Fruit fly (Drosophila melanogaster): Measurements from ENCODE around the gene CG3842.

Gene CG3842

DNA sequence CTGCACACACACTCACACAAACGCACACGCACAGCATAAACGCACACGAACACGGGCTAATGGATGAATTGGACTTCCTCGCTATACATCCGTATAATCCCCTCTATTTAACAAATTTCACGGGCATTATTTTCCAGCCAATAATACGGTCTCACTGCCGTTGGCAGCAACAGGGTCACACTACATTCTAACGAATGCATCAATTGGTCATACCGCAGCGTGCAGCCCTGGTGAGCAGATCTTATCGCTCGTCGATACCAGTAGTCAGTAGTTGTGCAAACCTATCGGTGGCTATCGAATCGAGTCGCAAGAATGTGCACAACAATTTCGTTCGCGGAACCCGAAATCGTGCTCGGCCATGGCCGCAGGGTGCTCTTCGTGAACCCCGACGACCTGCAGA lies 49.7 kb upstream of the CG3842 start, which contains the start of the genes Top3beta and wuho (continued):
- TF ChIP-seq toy (GFP tag; IDR thresholded peaks at IDR 0.05) (no peak), yki (optimal IDR thresholded peaks at IDR 0.05) (no peak), hkb (optimal IDR thresholded peaks at IDR 0.05) (no peak), hkb (GFP tag; IDR thresholded peaks at IDR 0.05) (no peak), gfzf (GFP tag; optimal IDR thresholded peaks at IDR 0.05) (peak; percentile 99), CG18476 (GFP tag; optimal IDR thresholded peaks at IDR 0.05) (no peak), CG6813 (GFP tag; optimal IDR thresholded peaks at IDR 0.05) (no peak), CG4820 (GFP tag; optimal IDR thresholded peaks at IDR 0.05) (no peak), CG4404 (GFP tag; IDR thresholded peaks at IDR 0.05) (no peak), Max (GFP tag; optimal IDR thresholded peaks at IDR 0.05) (peak; percentile 17), CG11696 (GFP tag; IDR thresholded peaks at IDR 0.05) (no peak), ems (GFP tag; optimal IDR thresholded peaks at IDR 0.05) (peak; percentile 43), CG6791 (GFP tag; IDR thresholded peaks at IDR 0.05; ENCODE audit: partially characterized antibody) (peak; percentile 79), otp (GFP tag; IDR thresholded peaks at IDR 0.05) (no peak), CG2889 (GFP tag; IDR thresholded peaks at IDR 0.05) (no peak), H15 (GFP tag; IDR thresholded peaks at IDR 0.05) (no peak), CG13894 (tag; optimal IDR thresholded peaks at IDR 0.05) (peak; percentile 97), Usf (GFP tag; optimal IDR thresholded peaks at IDR 0.05) (no peak), CG1529 (GFP tag; optimal IDR thresholded peaks at IDR 0.05) (no peak), mld (GFP tag; IDR thresholded peaks at IDR 0.05; ENCODE audit: partially characterized antibody) (peak; percentile 83), Pdp1 (GFP tag; optimal IDR thresholded peaks at IDR 0.05) (peak; percentile 47 to 82), emc (GFP tag; optimal IDR thresholded peaks at IDR 0.05) (no peak), onecut (GFP tag; IDR thresholded peaks at IDR 0.05) (peak; percentile 36; the same call in 1 of the 2 replicates), CG12942 (GFP tag; optimal IDR thresholded peaks at IDR 0.05) (no peak), Hmr (GFP tag; optimal IDR thresholded peaks at IDR 0.05) (peak; percentile 75), psq (GFP tag; optimal IDR thresholded peaks at IDR 0.05) (no peak), CG14860 (GFP tag; IDR thresholded peaks at IDR 0.05; ENCODE audit: partially characterized antibody) (peak; percentile 69), CG30403 (GFP tag; optimal IDR thresholded peaks at IDR 0.05) (peak; percentile 36), Kr (GFP tag; optimal IDR thresholded peaks at IDR 0.05) (no peak), ab (GFP tag; optimal IDR thresholded peaks at IDR 0.05) (no peak), Poxn (GFP tag; IDR thresholded peaks at IDR 0.05) (no peak), Abd-B (GFP tag; optimal IDR thresholded peaks at IDR 0.05) (peak; percentile 25), Lim3 (GFP tag; IDR thresholded peaks at IDR 0.05) (no peak), CG3995 (GFP tag; optimal IDR thresholded peaks at IDR 0.05) (peak; percentile 59), corto (GFP tag; optimal IDR thresholded peaks at IDR 0.05) (no peak), ham (GFP tag; IDR thresholded peaks at IDR 0.05) (no peak), CG11093 (GFP tag; IDR thresholded peaks at IDR 0.05) (no peak), CG9817 (tag; optimal IDR thresholded peaks at IDR 0.05) (no peak), chinmo (GFP tag; IDR thresholded peaks at IDR 0.05; ENCODE audit: partially characterized antibody) (peak; percentile 85; the same call in 2 of the 4 replicates), CG34224 (GFP tag; IDR thresholded peaks at IDR 0.05; ENCODE audit: partially characterized antibody) (peak; percentile 71), phol (tag; optimal IDR thresholded peaks at IDR 0.05) (peak; percentile 56), CG1233 (GFP tag; optimal IDR thresholded peaks at IDR 0.05) (no peak), ato (GFP tag; IDR thresholded peaks at IDR 0.05; ENCODE audit: partially characterized antibody) (peak; percentile 40; the same call in 1 of the 2 replicates), Scr (GFP tag; IDR thresholded peaks at IDR 0.05; ENCODE audit: partially characterized antibody) (peak; percentile 65; the same call in 1 of the 2 replicates), lab (GFP tag; optimal IDR thresholded peaks at IDR 0.05) (no peak), Hr39 (optimal IDR thresholded peaks at IDR 0.05) (no peak), CG9876 (GFP tag; optimal IDR thresholded peaks at IDR 0.05) (peak; percentile 15), Oaz (GFP tag; IDR thresholded peaks at IDR 0.05) (no peak), Dbx (GFP tag; IDR thresholded peaks at IDR 0.05) (peak; percentile 62; the same call in 2 of the 3 replicates), CG18764 (GFP tag; optimal IDR thresholded peaks at IDR 0.05) (no peak), tna (GFP tag; IDR thresholded peaks at IDR 0.05; ENCODE audit: partially characterized antibody) (peak; percentile 80), CG12659 (GFP tag; optimal IDR thresholded peaks at IDR 0.05) (peak; percentile 95)

Measured in whole organism, embryonic.